Fruit fly (Drosophila melanogaster) whole organism, embryonic: ENCODE results near the gene CG42795.

Experiments
- CG10431 ChIP-seq: fragments of 200-800 bp; sonication (Bioruptor generic); optimal IDR thresholded peaks from 3 replicates; lab custom pipeline; 2018; ENCODE audit warnings: missing biosample characterization, mild to moderate bottlenecking, missing genetic modification characterization
- CG11398 ChIP-seq: fragments of 200-800 bp; sonication (Bioruptor generic); optimal IDR thresholded peaks from 2 replicates; lab custom pipeline; 2016; ENCODE audit warnings: missing biosample characterization, missing genetic modification characterization
- CG11723 ChIP-seq: fragments of 200-800 bp; sonication (Bioruptor generic); optimal IDR thresholded peaks from 2 replicates; lab custom pipeline; 2017; ENCODE audit warnings: missing biosample characterization, mild to moderate bottlenecking, missing genetic modification characterization
- CG13775 ChIP-seq: fragments of 200-800 bp; sonication (Bioruptor generic); optimal IDR thresholded peaks from 3 replicates; lab custom pipeline; 2017; ENCODE audit warnings: missing biosample characterization, mild to moderate bottlenecking, missing genetic modification characterization
- CG14050 ChIP-seq: fragments of 200-800 bp; sonication (Bioruptor generic); IDR thresholded peaks from 3 replicates; pipeline ENCODE4 v1.3.6; 2022; ENCODE audit warnings: missing biosample characterization, missing genetic modification characterization
- CG14860 ChIP-seq: fragments of 200-800 bp; sonication (Bioruptor generic); IDR thresholded peaks from 3 replicates; pipeline ENCODE4 v1.3.6; 2022; ENCODE audit warnings: missing biosample characterization, missing genetic modification characterization; ENCODE audit not compliant: partially characterized antibody
- CG15696 ChIP-seq: fragments of 200-800 bp; sonication (Bioruptor generic); optimal IDR thresholded peaks from 2 replicates; lab custom pipeline; 2019; ENCODE audit warnings: missing biosample characterization, mild to moderate bottlenecking, missing genetic modification characterization, moderate library complexity
- CG1792 ChIP-seq: fragments of 200-800 bp; sonication (Bioruptor generic); optimal IDR thresholded peaks from 2 replicates; lab custom pipeline; 2016; ENCODE audit warnings: missing biosample characterization, missing genetic modification characterization
- CG18262 ChIP-seq: fragments of 200-800 bp; optimal IDR thresholded peaks from 3 replicates; lab custom pipeline; 2019; ENCODE audit warnings: missing biosample characterization, mild to moderate bottlenecking, missing genetic modification characterization, moderate library complexity
- CG2875 ChIP-seq: fragments of 200-800 bp; sonication (Bioruptor generic); optimal IDR thresholded peaks from 2 replicates; lab custom pipeline; 2017; ENCODE audit warnings: missing biosample characterization, mild to moderate bottlenecking, missing genetic modification characterization, missing genetic modification reagents
- CG3281 ChIP-seq: fragments of 200-800 bp; sonication (Bioruptor generic); optimal IDR thresholded peaks from 3 replicates; lab custom pipeline; 2017; ENCODE audit warnings: missing biosample characterization, mild to moderate bottlenecking, missing genetic modification characterization
- CG5245 ChIP-seq: fragments of 200-800 bp; sonication (Bioruptor generic); optimal IDR thresholded peaks from 3 replicates; lab custom pipeline; 2016; ENCODE audit warnings: missing biosample characterization, missing genetic modification characterization
- CG6654 ChIP-seq: fragments of 200-800 bp; sonication (Bioruptor generic); optimal IDR thresholded peaks from 2 replicates; lab custom pipeline; 2017; ENCODE audit warnings: missing biosample characterization, mild to moderate bottlenecking, missing genetic modification characterization
- CG7786 ChIP-seq: fragments of 200-800 bp; sonication (Bioruptor generic); optimal IDR thresholded peaks from 2 replicates; lab custom pipeline; 2016; ENCODE audit warnings: missing biosample characterization, missing genetic modification characterization
- CG9727 ChIP-seq: fragments of 200-800 bp; sonication (Bioruptor generic); optimal IDR thresholded peaks from 3 replicates; lab custom pipeline; 2017; ENCODE audit warnings: missing biosample characterization, mild to moderate bottlenecking, missing genetic modification characterization
- Dbx ChIP-seq: fragments of 200-800 bp; sonication (Bioruptor generic); IDR thresholded peaks from 3 replicates; pipeline ENCODE4 v1.3.6; 2022; ENCODE audit warnings: missing biosample characterization, missing genetic modification characterization
- Dll ChIP-seq: fragments of 200-800 bp; sonication (Bioruptor generic); IDR thresholded peaks from 4 replicates; pipeline ENCODE4 v1.3.6; 2022; ENCODE audit warnings: missing biosample characterization, missing genetic modification characterization; ENCODE audit not compliant: partially characterized antibody
- Dp ChIP-seq: fragments of 200-800 bp; sonication (Bioruptor generic); optimal IDR thresholded peaks from 2 replicates; lab custom pipeline; 2018; ENCODE audit warnings: missing biosample characterization, mild to moderate bottlenecking, missing genetic modification characterization, moderate library complexity
- ERR ChIP-seq: fragments of 200-800 bp; sonication (Bioruptor generic); optimal IDR thresholded peaks from 2 replicates; lab custom pipeline; 2016; ENCODE audit warnings: missing biosample characterization, missing genetic modification characterization
- Fer1 ChIP-seq: fragments of 200-800 bp; sonication (Bioruptor generic); optimal IDR thresholded peaks from 2 replicates; lab custom pipeline; 2017; ENCODE audit warnings: missing biosample characterization, mild to moderate bottlenecking, missing genetic modification characterization
- Fer3 ChIP-seq: fragments of 200-800 bp; sonication (Bioruptor generic); optimal IDR thresholded peaks from 2 replicates; lab custom pipeline; 2018; ENCODE audit warnings: missing biosample characterization, mild to moderate bottlenecking, missing genetic modification characterization, moderate library complexity
- HHEX ChIP-seq: fragments of 200-800 bp; sonication (Bioruptor generic); optimal IDR thresholded peaks from 3 replicates; lab custom pipeline; 2017; ENCODE audit warnings: missing biosample characterization, mild to moderate bottlenecking, missing genetic modification characterization, missing genetic modification reagents
- Hr3 ChIP-seq: fragments of 200-800 bp; sonication (Bioruptor generic); optimal IDR thresholded peaks from 3 replicates; lab custom pipeline; 2016; ENCODE audit warnings: missing biosample characterization, missing genetic modification characterization
- Lhr ChIP-seq: fragments of 200-800 bp; sonication (Bioruptor generic); optimal IDR thresholded peaks from 3 replicates; lab custom pipeline; 2017; ENCODE audit warnings: mild to moderate bottlenecking, missing biosample characterization, missing genetic modification reagents, missing genetic modification characterization
- NK7.1 ChIP-seq: fragments of 200-800 bp; sonication (Bioruptor generic); optimal IDR thresholded peaks from 3 replicates; lab custom pipeline; 2016; ENCODE audit warnings: missing biosample characterization, missing genetic modification characterization
- Oli ChIP-seq: fragments of 200-800 bp; sonication (Bioruptor generic); optimal IDR thresholded peaks from 2 replicates; lab custom pipeline; 2018; ENCODE audit warnings: missing biosample characterization, mild to moderate bottlenecking, missing genetic modification characterization, moderate library complexity
- Six4 ChIP-seq: fragments of 200-800 bp; sonication (Bioruptor generic); optimal IDR thresholded peaks from 2 replicates; lab custom pipeline; 2016; ENCODE audit warnings: missing biosample characterization, missing genetic modification characterization
- Sox102F ChIP-seq: fragments of 200-800 bp; sonication (Bioruptor generic); optimal IDR thresholded peaks from 2 replicates; lab custom pipeline; 2018; ENCODE audit warnings: missing biosample characterization, mild to moderate bottlenecking, missing genetic modification characterization, moderate library complexity
- Sry-δ ChIP-seq: fragments of 200-800 bp; sonication (Bioruptor generic); optimal IDR thresholded peaks from 2 replicates; lab custom pipeline; 2016; ENCODE audit warnings: missing biosample characterization, missing genetic modification characterization
- Ssrp ChIP-seq: fragments of 200-800 bp; sonication (Bioruptor generic); optimal IDR thresholded peaks from 2 replicates; lab custom pipeline; 2018; ENCODE audit warnings: missing biosample characterization, mild to moderate bottlenecking, missing genetic modification characterization, moderate library complexity
- abd-A ChIP-seq: fragments of 200-800 bp; sonication (Bioruptor generic); optimal IDR thresholded peaks from 3 replicates; lab custom pipeline; 2019; ENCODE audit warnings: missing biosample characterization, mild to moderate bottlenecking, missing genetic modification characterization, moderate library complexity
- bigmax ChIP-seq: fragments of 200-800 bp; sonication (Bioruptor generic); optimal IDR thresholded peaks from 2 replicates; lab custom pipeline; 2018; ENCODE audit warnings: missing biosample characterization, mild to moderate bottlenecking, missing genetic modification characterization
- cas ChIP-seq: fragments of 200-800 bp; sonication (Bioruptor generic); IDR thresholded peaks from 2 replicates; pipeline ENCODE4 v1.3.6; 2022; ENCODE audit warnings: missing biosample characterization, missing genetic modification characterization
- caup ChIP-seq: fragments of 200-800 bp; sonication (Bioruptor generic); optimal IDR thresholded peaks from 3 replicates; lab custom pipeline; 2017; ENCODE audit warnings: missing biosample characterization, mild to moderate bottlenecking, missing genetic modification characterization, moderate library complexity; ENCODE audit not compliant: severe bottlenecking
- chif ChIP-seq, 2 experiments: fragments of 200-800 bp; sonication (Bioruptor generic); optimal IDR thresholded peaks; 3 replicates each; lab custom pipeline; 2016; ENCODE audit warnings: missing biosample characterization in 2 of 2, missing genetic modification characterization in 2 of 2
- chinmo ChIP-seq: fragments of 200-800 bp; sonication (Bioruptor generic); IDR thresholded peaks from 4 replicates; pipeline ENCODE4 v1.3.6; 2022; ENCODE audit warnings: missing biosample characterization, missing genetic modification characterization; ENCODE audit not compliant: partially characterized antibody
- en ChIP-seq: fragments of 200-800 bp; sonication (Bioruptor generic); optimal IDR thresholded peaks from 2 replicates; lab custom pipeline; 2016; ENCODE audit warnings: missing biosample characterization, missing genetic modification characterization
- exex ChIP-seq: fragments of 200-800 bp; sonication (Bioruptor generic); optimal IDR thresholded peaks from 4 replicates; lab custom pipeline; 2018; ENCODE audit warnings: missing biosample characterization, mild to moderate bottlenecking, missing genetic modification characterization, moderate library complexity
- grn ChIP-seq: fragments of 200-800 bp; sonication (Bioruptor generic); optimal IDR thresholded peaks from 3 replicates; lab custom pipeline; 2017; ENCODE audit warnings: missing biosample characterization, missing genetic modification characterization
- gsb ChIP-seq: fragments of 200-800 bp; sonication (Bioruptor generic); IDR thresholded peaks from 2 replicates; pipeline ENCODE4 v1.3.6; 2022; ENCODE audit warnings: missing biosample characterization, missing genetic modification characterization
- jumu ChIP-seq: fragments of 200-800 bp; sonication (Bioruptor generic); optimal IDR thresholded peaks from 3 replicates; lab custom pipeline; 2016; ENCODE audit warnings: missing biosample characterization, missing genetic modification characterization
- kah ChIP-seq: fragments of 200-800 bp; sonication (Bioruptor generic); optimal IDR thresholded peaks from 2 replicates; lab custom pipeline; 2018; ENCODE audit warnings: missing biosample characterization, mild to moderate bottlenecking, missing genetic modification characterization
- ken ChIP-seq: fragments of 200-800 bp; sonication (Bioruptor generic); IDR thresholded peaks from 3 replicates; pipeline ENCODE4 v1.3.6; 2022; ENCODE audit warnings: missing biosample characterization, missing genetic modification characterization
- nau ChIP-seq: fragments of 200-800 bp; sonication (Bioruptor generic); optimal IDR thresholded peaks from 3 replicates; lab custom pipeline; 2017; ENCODE audit warnings: missing biosample characterization, mild to moderate bottlenecking, missing genetic modification characterization, missing genetic modification reagents
- nom ChIP-seq: fragments of 200-800 bp; sonication (Bioruptor generic); optimal IDR thresholded peaks from 2 replicates; lab custom pipeline; 2017; ENCODE audit warnings: missing biosample characterization, missing genetic modification characterization, mild to moderate bottlenecking, moderate library complexity, missing genetic modification reagents
- schlank ChIP-seq: fragments of 200-800 bp; sonication (Bioruptor generic); optimal IDR thresholded peaks from 2 replicates; lab custom pipeline; 2018; ENCODE audit warnings: missing biosample characterization, mild to moderate bottlenecking, missing genetic modification characterization
- slbo ChIP-seq: fragments of 200-800 bp; sonication (Bioruptor generic); IDR thresholded peaks from 2 replicates; pipeline ENCODE4 v1.3.6; 2022; ENCODE audit warnings: missing biosample characterization, missing genetic modification characterization
- ssp ChIP-seq: fragments of 200-800 bp; sonication (Bioruptor generic); IDR thresholded peaks from 2 replicates; pipeline ENCODE4 v1.3.6; 2022; ENCODE audit warnings: missing biosample characterization, missing genetic modification characterization
- stc ChIP-seq: fragments of 200-800 bp; sonication (Bioruptor generic); IDR thresholded peaks from 2 replicates; pipeline ENCODE4 v1.3.6; 2022; ENCODE audit warnings: missing biosample characterization, missing genetic modification characterization
- tin ChIP-seq: fragments of 200-800 bp; sonication (Bioruptor generic); optimal IDR thresholded peaks from 3 replicates; lab custom pipeline; 2016; ENCODE audit warnings: missing biosample characterization, missing genetic modification characterization
- vvl ChIP-seq: fragments of 200-800 bp; sonication (Bioruptor generic); IDR thresholded peaks from 2 replicates; pipeline ENCODE4 v1.3.6; 2022; ENCODE audit warnings: missing biosample characterization, missing genetic modification characterization

Gene CG42795

DNA sequence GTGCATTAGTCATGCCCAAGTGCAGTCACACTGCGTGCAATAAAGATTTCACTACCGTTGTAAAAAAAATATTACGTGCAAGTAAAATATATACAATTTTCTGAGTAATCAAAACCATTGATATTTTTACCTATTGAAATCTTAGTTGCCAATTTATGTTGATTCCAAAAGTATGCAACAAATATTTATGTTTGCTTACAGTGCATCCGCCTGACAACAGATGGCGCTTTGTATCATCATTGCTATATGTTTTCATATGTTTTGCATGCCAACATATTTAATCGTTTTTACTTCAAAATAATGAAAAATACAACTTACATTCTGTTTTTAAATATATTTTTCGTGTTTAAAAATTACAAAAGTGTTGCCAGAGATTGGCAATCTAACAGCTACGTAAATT is 21.9 kb upstream of the CG42795 start (continued):
- TF ChIP-seq caup (GFP tag; lab: Kevin White, UChicago) (peak; percentile 33), Dp (GFP tag; lab: Kevin White, UChicago) (no peak), CG11398 (GFP tag; lab: Kevin White, UChicago) (no peak), nau (GFP tag; lab: Kevin White, UChicago) (no peak), Lhr (GFP tag; lab: Kevin White, UChicago) (peak; percentile 1), CG15696 (tag; lab: Kevin White, UChicago) (peak; percentile 42), en (GFP tag; lab: Kevin White, UChicago) (no peak), nom (GFP tag; lab: Kevin White, UChicago) (no peak), bigmax (GFP tag; lab: Kevin White, UChicago) (no peak), CG18262 (peak; percentile 28), jumu (GFP tag; lab: Kevin White, UChicago) (no peak), NK7.1 (GFP tag; lab: Kevin White, UChicago) (no peak), Hr3 (no peak), Six4 (GFP tag; lab: Kevin White, UChicago) (no peak), cas (no peak), CG14860 (GFP tag; lab: Robert Waterston, UW) (no peak), CG5245 (GFP tag; lab: Kevin White, UChicago) (peak; percentile 8), stc (GFP tag; lab: Robert Waterston, UW) (no peak), Ssrp (tag; lab: Kevin White, UChicago) (no peak), CG13775 (GFP tag; lab: Kevin White, UChicago) (no peak), chinmo (no peak), Oli (tag; lab: Kevin White, UChicago) (peak; percentile 13), schlank (tag; lab: Kevin White, UChicago) (no peak), Dll (GFP tag; lab: Robert Waterston, UW) (no peak), CG10431 (GFP tag; lab: Kevin White, UChicago) (peak; percentile 19), chif (GFP tag; optimal IDR thresholded peaks at IDR 0.05; lab: Kevin White, UChicago) (peak; percentile 37 to 60), tin (GFP tag; lab: Kevin White, UChicago) (peak; percentile 41), Sry-δ (GFP tag; lab: Kevin White, UChicago) (no peak), abd-A (tag; lab: Kevin White, UChicago) (no peak), HHEX (peak; percentile 12), Sox102F (GFP tag; lab: Kevin White, UChicago) (peak; percentile 10), ERR (GFP tag; lab: Kevin White, UChicago) (no peak), CG1792 (GFP tag; lab: Kevin White, UChicago) (no peak), Dbx (no peak; the same call in 2 of the 3 replicates), CG2875 (GFP tag; lab: Kevin White, UChicago) (peak; percentile 44), CG11723 (GFP tag; lab: Kevin White, UChicago) (no peak), grn (no peak), CG6654 (GFP tag; lab: Kevin White, UChicago) (no peak), exex (tag; lab: Kevin White, UChicago) (no peak), CG3281 (GFP tag; lab: Kevin White, UChicago) (no peak), CG9727 (GFP tag; lab: Kevin White, UChicago) (peak; percentile 39), Fer3 (tag; lab: Kevin White, UChicago) (no peak), ssp (GFP tag; lab: Robert Waterston, UW) (no peak), slbo (GFP tag; lab: Robert Waterston, UW) (no peak), kah (GFP tag; lab: Kevin White, UChicago) (peak; percentile 8), ken (no peak), CG7786 (no peak), gsb (no peak), CG14050 (GFP tag; lab: Robert Waterston, UW) (no peak), Fer1 (GFP tag; lab: Kevin White, UChicago) (peak; percentile 3), vvl (GFP tag; lab: Robert Waterston, UW) (peak; percentile 50)
